Worm (Caenorhabditis elegans) whole organism, early embryonic: ENCODE results near the gene F14B8.5.

Source experiments
- ama-1 ChIP-seq: fragments of 150-350 bp; optimal IDR thresholded peaks from 2 replicates; lab custom pipeline; 2014
- ceh-36 ChIP-seq: sonication (generic microtip); optimal IDR thresholded peaks from 2 replicates; lab custom pipeline; 2016; ENCODE audit warnings: missing genetic modification characterization, inconsistent platforms, missing compliant biosample characterization
- ets-7 ChIP-seq: sonication (generic microtip); optimal IDR thresholded peaks from 2 replicates; lab custom pipeline; 2016; ENCODE audit warnings: missing genotype, missing genetic modification characterization, missing compliant biosample characterization
- hmg-4 ChIP-seq: fragments of 200-800 bp; sonication (Bioruptor generic); optimal IDR thresholded peaks from 2 replicates; lab custom pipeline; 2018; ENCODE audit warnings: mild to moderate bottlenecking, missing genetic modification characterization, missing compliant biosample characterization
- sea-1 ChIP-seq: fragments of 200-800 bp; sonication (Bioruptor generic); conservative IDR thresholded peaks from 2 replicates; pipeline ENCODE4 v1.3.6; 2022; ENCODE audit warnings: missing genetic modification characterization, missing compliant biosample characterization
- tbx-11 ChIP-seq: fragments of 200-800 bp; sonication (Bioruptor generic); IDR thresholded peaks from 2 replicates; pipeline ENCODE4 v1.3.6; 2022; ENCODE audit warnings: missing genetic modification characterization, missing compliant biosample characterization
- tbx-37 ChIP-seq: fragments of 200-800 bp; sonication (Bioruptor generic); conservative IDR thresholded peaks from 2 replicates; pipeline ENCODE4 v1.3.6; 2022; ENCODE audit warnings: missing genetic modification reagents, missing genetic modification characterization, missing compliant biosample characterization
- tra-4 ChIP-seq: sonication (generic microtip); optimal IDR thresholded peaks from 2 replicates; lab custom pipeline; 2017; ENCODE audit warnings: missing genetic modification characterization, missing compliant biosample characterization

DNA sequence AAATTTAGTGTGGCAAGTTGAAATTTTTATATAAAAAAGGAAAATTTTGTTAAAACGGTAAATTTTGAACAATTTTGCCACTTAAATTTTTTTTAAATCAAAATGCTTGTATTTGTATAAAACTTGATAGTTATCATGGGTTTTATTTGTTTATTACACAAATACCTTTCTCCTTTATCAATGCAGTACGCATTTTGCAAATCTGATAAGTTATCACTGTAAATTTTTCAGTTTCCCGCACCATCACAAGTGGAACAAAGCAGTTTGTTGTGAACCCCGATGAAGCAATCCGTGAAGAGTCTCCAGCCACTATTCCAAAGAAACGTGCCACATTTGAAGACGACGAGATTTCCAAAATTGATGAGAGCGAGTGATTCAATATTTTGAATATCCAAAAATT, 8.4 kb downstream of the F14B8.5 start:
- TF ChIP-seq ama-1 (lab: Kevin White, UChicago) (no peak), tra-4 (no peak), hmg-4 (GFP tag; lab: Kevin White, UChicago) (no peak), ets-7 (tag; lab: Kevin White, UChicago) (no peak), ceh-36 (no peak), sea-1 (no peak), tbx-11 (GFP tag; lab: Robert Waterston, UW) (no peak), tbx-37 (GFP tag; lab: Robert Waterston, UW) (no peak)
